Worm (Caenorhabditis elegans) whole organism, early embryonic: ENCODE results near the gene W02H3.1.

ENCODE experiments used
- B0310.2 ChIP-seq: sonication (generic microtip); optimal IDR thresholded peaks from 2 replicates; lab custom pipeline; 2016; ENCODE audit warnings: mild to moderate bottlenecking, missing genetic modification characterization, missing compliant biosample characterization
- F13C5.2 ChIP-seq: sonication (generic microtip); optimal IDR thresholded peaks from 2 replicates; lab custom pipeline; 2017; ENCODE audit warnings: mild to moderate bottlenecking, missing genetic modification characterization, inconsistent platforms, missing compliant biosample characterization
- aly-1 ChIP-seq: sonication (generic microtip); optimal IDR thresholded peaks from 2 replicates; lab custom pipeline; 2016; ENCODE audit warnings: missing genetic modification characterization, missing compliant biosample characterization
- ama-1 ChIP-seq: fragments of 150-350 bp; optimal IDR thresholded peaks from 2 replicates; lab custom pipeline; 2014
- ceh-13 ChIP-seq: fragments of 200-800 bp; sonication (Bioruptor generic); optimal IDR thresholded peaks from 2 replicates; lab custom pipeline; 2018; ENCODE audit warnings: mild to moderate bottlenecking, missing genetic modification characterization, missing compliant biosample characterization
- ceh-36 ChIP-seq: sonication (generic microtip); optimal IDR thresholded peaks from 2 replicates; lab custom pipeline; 2016; ENCODE audit warnings: missing genetic modification characterization, inconsistent platforms, missing compliant biosample characterization
- ets-7 ChIP-seq: sonication (generic microtip); optimal IDR thresholded peaks from 2 replicates; lab custom pipeline; 2016; ENCODE audit warnings: missing genotype, missing genetic modification characterization, missing compliant biosample characterization
- flt-1 ChIP-seq: fragments of 200-800 bp; sonication (Bioruptor generic); IDR thresholded peaks from 2 replicates; pipeline ENCODE4 v1.3.6; 2022; ENCODE audit warnings: missing genetic modification characterization, missing compliant biosample characterization
- hmbx-1 ChIP-seq: sonication (generic microtip); optimal IDR thresholded peaks from 2 replicates; lab custom pipeline; 2016; ENCODE audit warnings: mild to moderate bottlenecking, missing genetic modification characterization, missing compliant biosample characterization
- hmg-4 ChIP-seq: fragments of 200-800 bp; sonication (Bioruptor generic); optimal IDR thresholded peaks from 2 replicates; lab custom pipeline; 2018; ENCODE audit warnings: mild to moderate bottlenecking, missing genetic modification characterization, missing compliant biosample characterization
- hnd-1 ChIP-seq: sonication (generic microtip); optimal IDR thresholded peaks from 2 replicates; lab custom pipeline; 2016; ENCODE audit warnings: missing genetic modification characterization, missing compliant biosample characterization
- pes-1 ChIP-seq: fragments of 200-800 bp; sonication (Bioruptor generic); IDR thresholded peaks from 2 replicates; pipeline ENCODE4 v1.3.6; 2022; ENCODE audit warnings: missing genetic modification reagents, missing genetic modification characterization, missing compliant biosample characterization
- scrt-1 ChIP-seq: fragments of 200-800 bp; sonication (Bioruptor generic); IDR thresholded peaks from 2 replicates; pipeline ENCODE4 v1.3.6; 2022; ENCODE audit warnings: missing genetic modification characterization, missing compliant biosample characterization
- sea-1 ChIP-seq: fragments of 200-800 bp; sonication (Bioruptor generic); conservative IDR thresholded peaks from 2 replicates; pipeline ENCODE4 v1.3.6; 2022; ENCODE audit warnings: missing genetic modification characterization, missing compliant biosample characterization
- tbx-11 ChIP-seq: fragments of 200-800 bp; sonication (Bioruptor generic); IDR thresholded peaks from 2 replicates; pipeline ENCODE4 v1.3.6; 2022; ENCODE audit warnings: missing genetic modification characterization, missing compliant biosample characterization
- tbx-37 ChIP-seq: fragments of 200-800 bp; sonication (Bioruptor generic); conservative IDR thresholded peaks from 2 replicates; pipeline ENCODE4 v1.3.6; 2022; ENCODE audit warnings: missing genetic modification reagents, missing genetic modification characterization, missing compliant biosample characterization
- tra-4 ChIP-seq: sonication (generic microtip); optimal IDR thresholded peaks from 2 replicates; lab custom pipeline; 2017; ENCODE audit warnings: missing genetic modification characterization, missing compliant biosample characterization

Gene W02H3.1

ce11 chrX:11126259-11126658, 21.0 kb upstream of the W02H3.1 start:
- TF ChIP-seq tbx-37 (GFP tag; lab: Robert Waterston, UW) (no peak), aly-1 (tag; lab: Kevin White, UChicago) (no peak), ceh-36 (tag; lab: Kevin White, UChicago) (no peak), ceh-13 (GFP tag; lab: Kevin White, UChicago) (no peak), hmbx-1 (tag; lab: Kevin White, UChicago) (no peak), sea-1 (GFP tag; lab: Robert Waterston, UW) (no peak), pes-1 (no peak), F13C5.2 (tag; lab: Kevin White, UChicago) (no peak), ets-7 (no peak), hmg-4 (GFP tag; lab: Kevin White, UChicago) (no peak), hnd-1 (no peak), scrt-1 (GFP tag; lab: Robert Waterston, UW) (no peak), B0310.2 (tag; lab: Kevin White, UChicago) (no peak), tbx-11 (no peak), ama-1 (lab: Kevin White, UChicago) (no peak), flt-1 (GFP tag; lab: Robert Waterston, UW) (no peak)

DNA sequence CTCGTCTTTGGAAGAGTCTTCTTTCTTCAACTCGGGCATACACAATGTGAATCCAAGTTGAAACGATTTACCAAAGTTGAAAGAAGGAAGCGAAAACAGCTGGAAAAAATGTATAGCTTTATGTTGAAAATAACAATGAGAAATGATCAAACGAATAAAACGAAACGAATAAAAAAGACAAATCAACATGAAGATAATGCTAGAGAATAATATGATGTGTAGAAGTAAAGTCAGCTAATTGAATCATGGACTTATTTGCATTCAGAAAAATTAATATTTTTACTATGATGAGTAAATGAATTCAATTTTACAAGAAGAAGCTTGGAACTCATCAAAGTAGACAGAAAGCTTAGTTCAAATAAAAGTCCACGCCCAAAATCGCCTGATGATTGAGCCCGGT, 20.3 kb upstream of the W02H3.1 start, which contains the start of gene alr-1:
TSS of gene alr-1 (minus strand) at position 101 of the 400 bp plus-strand sequence.
- no peak for TF ChIP-seq aly-1 (tag; lab: Kevin White, UChicago)
- no peak for TF ChIP-seq ama-1 (lab: Kevin White, UChicago)
- TF ChIP-seq tbx-37 (GFP tag; lab: Robert Waterston, UW) = no peak
- no peak for TF ChIP-seq ceh-13 (GFP tag; lab: Kevin White, UChicago)
- TF ChIP-seq ets-7 = no peak
- TF ChIP-seq scrt-1 (GFP tag; lab: Robert Waterston, UW) = no peak
- TF ChIP-seq sea-1 (GFP tag; lab: Robert Waterston, UW) = no peak

DNA sequence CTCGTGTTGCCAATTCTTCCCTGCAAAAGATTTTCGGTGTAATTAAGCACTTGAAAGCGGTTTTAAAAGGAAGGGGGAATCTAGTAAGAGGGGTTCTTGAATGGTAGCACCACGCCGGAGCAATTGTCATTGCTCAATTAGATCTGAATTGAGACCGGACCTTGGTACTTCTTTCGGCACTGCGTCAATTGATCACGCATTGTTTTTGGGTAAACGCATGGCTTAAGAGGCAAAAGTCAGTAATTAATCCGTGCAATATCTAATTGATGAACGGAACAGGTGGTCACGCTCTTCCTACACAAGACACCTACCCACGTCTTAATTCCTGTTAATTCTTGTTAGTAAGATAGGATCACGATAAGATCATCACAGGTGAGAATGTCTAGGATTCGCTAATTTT, 18.7 kb upstream of the W02H3.1 start:
- no peak for TF ChIP-seq ama-1 (lab: Kevin White, UChicago)
- no peak for TF ChIP-seq sea-1 (GFP tag; lab: Robert Waterston, UW)
- no peak for TF ChIP-seq tbx-37 (GFP tag; lab: Robert Waterston, UW)
- TF ChIP-seq pes-1 = no peak
- no peak for TF ChIP-seq ceh-36 (tag; lab: Kevin White, UChicago)
- TF ChIP-seq B0310.2 (tag; lab: Kevin White, UChicago) = no peak
- no peak for TF ChIP-seq tbx-11
- TF ChIP-seq flt-1 (GFP tag; lab: Robert Waterston, UW) = no peak
- no peak for TF ChIP-seq ceh-13 (GFP tag; lab: Kevin White, UChicago)
- TF ChIP-seq hmg-4 (GFP tag; lab: Kevin White, UChicago) = no peak
- TF ChIP-seq tra-4 (tag; lab: Kevin White, UChicago) = no peak
- TF ChIP-seq scrt-1 (GFP tag; lab: Robert Waterston, UW) = no peak
- no peak for TF ChIP-seq hnd-1
- TF ChIP-seq ets-7 = no peak
- TF ChIP-seq F13C5.2 (tag; lab: Kevin White, UChicago) = no peak
- TF ChIP-seq hmbx-1 (tag; lab: Kevin White, UChicago) = no peak

- TF ChIP-seq tbx-37 (GFP tag; lab: Robert Waterston, UW) (no peak), B0310.2 (tag; lab: Kevin White, UChicago) (no peak), ceh-36 (tag; lab: Kevin White, UChicago) (no peak), pes-1 (no peak), hmg-4 (GFP tag; lab: Kevin White, UChicago) (no peak)
These were observed 17.2 kb upstream of the W02H3.1 start for ce11 chrX:11122412-11122811.

DNA sequence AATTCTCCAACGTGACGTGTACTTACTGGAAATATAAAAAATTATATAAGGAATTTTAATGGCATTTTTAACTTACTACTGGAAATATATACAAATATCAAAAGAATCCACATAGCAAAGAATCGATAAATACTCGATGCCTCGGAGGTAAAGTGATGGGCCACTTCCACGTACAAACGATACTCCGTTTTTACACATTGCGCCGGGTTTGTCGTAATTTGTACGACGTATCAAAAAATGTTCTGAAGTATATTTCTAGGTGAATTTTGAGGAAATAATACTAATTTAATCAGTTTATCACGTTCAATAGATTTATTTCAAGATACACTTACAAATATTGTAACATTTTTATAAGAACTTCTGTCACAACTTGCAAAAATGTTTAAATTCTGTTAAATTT, 15.5 kb upstream of the W02H3.1 start, which contains the start of gene R08B4.3:
TSS of gene R08B4.3 (minus strand) at position 198 of the 400 bp plus-strand sequence.
- no peak for TF ChIP-seq B0310.2 (tag; lab: Kevin White, UChicago)
- TF ChIP-seq ets-7 = no peak
- TF ChIP-seq aly-1 (tag; lab: Kevin White, UChicago) = no peak
- no peak for TF ChIP-seq tra-4 (tag; lab: Kevin White, UChicago)
- no peak for TF ChIP-seq tbx-37 (GFP tag; lab: Robert Waterston, UW)
- no peak for TF ChIP-seq pes-1
- no peak for TF ChIP-seq sea-1 (GFP tag; lab: Robert Waterston, UW)
- TF ChIP-seq ceh-13 (GFP tag; lab: Kevin White, UChicago) = no peak
- no peak for TF ChIP-seq hmg-4 (GFP tag; lab: Kevin White, UChicago)
- no peak for TF ChIP-seq ama-1 (lab: Kevin White, UChicago)
- no peak for TF ChIP-seq flt-1 (GFP tag; lab: Robert Waterston, UW)
- TF ChIP-seq ceh-36 (tag; lab: Kevin White, UChicago) = no peak
- TF ChIP-seq hmbx-1 (tag; lab: Kevin White, UChicago) = no peak
- no peak for TF ChIP-seq F13C5.2 (tag; lab: Kevin White, UChicago)
- no peak for TF ChIP-seq scrt-1 (GFP tag; lab: Robert Waterston, UW)

- no peak for TF ChIP-seq hnd-1
These were observed 11.5 kb upstream of the W02H3.1 start, which contains the start of gene nlp-66 for ce11 chrX:11116723-11117122. nlp-66 (minus strand) TSS chrX:11116823.

DNA sequence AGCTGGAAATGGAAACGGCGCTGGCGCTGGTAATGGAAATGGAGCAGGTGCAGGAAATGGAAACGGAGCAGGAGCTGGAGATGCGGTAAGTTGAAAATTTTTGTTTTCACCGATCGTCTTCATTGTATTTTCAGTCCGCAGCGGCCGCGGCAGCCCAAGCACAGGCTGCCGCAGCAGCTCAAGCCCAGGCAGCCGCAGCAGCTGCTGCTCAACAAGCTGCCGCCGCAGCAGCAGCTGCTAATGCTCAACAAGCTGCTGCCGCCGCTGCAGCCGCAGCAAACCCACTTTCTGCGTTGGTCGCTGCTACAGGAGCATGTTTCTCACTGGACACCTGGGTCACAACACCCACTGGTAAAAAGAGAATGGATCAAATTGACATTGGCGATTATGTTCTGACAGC, 9.2 kb upstream of the W02H3.1 start:
- TF ChIP-seq hmbx-1 (tag; lab: Kevin White, UChicago) (no peak), pes-1 (no peak), ceh-36 (tag; lab: Kevin White, UChicago) (no peak), tbx-11 (no peak), ets-7 (no peak), ceh-13 (GFP tag; lab: Kevin White, UChicago) (no peak), tbx-37 (GFP tag; lab: Robert Waterston, UW) (no peak), hnd-1 (no peak), scrt-1 (GFP tag; lab: Robert Waterston, UW) (no peak), ama-1 (lab: Kevin White, UChicago) (no peak), sea-1 (GFP tag; lab: Robert Waterston, UW) (no peak), flt-1 (GFP tag; lab: Robert Waterston, UW) (no peak), F13C5.2 (tag; lab: Kevin White, UChicago) (no peak), hmg-4 (GFP tag; lab: Kevin White, UChicago) (no peak)
